Fruit fly (Drosophila melanogaster) S2 (cell line): ENCODE data around the gene CG13108.

ENCODE experiments used
- CG8478 ChIP-seq: fragments of >200 bp; optimal IDR thresholded peaks from 2 replicates; lab custom pipeline; 2018
- CTCF ChIP-seq, 2 experiments: fragments of >200 bp; optimal IDR thresholded peaks; 2 replicates each; lab custom pipeline; 2018

DNA sequence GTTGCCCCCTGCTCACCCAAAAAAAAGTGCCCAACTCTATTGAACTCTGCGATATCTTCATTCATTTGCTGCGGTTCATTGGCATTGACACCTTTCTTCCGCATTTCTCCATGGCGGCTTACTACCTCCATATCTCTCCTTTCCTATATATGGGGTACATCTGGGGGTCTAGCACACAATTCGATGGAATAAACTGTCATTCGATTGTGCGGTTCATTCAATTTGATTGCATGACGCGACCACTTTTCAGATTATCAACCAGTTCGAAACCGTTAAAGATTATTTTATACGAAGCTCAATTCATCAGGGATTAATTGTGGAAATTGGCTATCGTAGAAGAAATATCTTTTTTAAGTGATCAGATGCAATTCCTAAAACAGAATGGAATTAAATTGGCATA lies 49.6 kb downstream of the CG13108 start:
- no peak for TF ChIP-seq CTCF (optimal IDR thresholded peaks at IDR 0.05; lab: Kevin White, UChicago)
- no peak for TF ChIP-seq CG8478 (lab: Kevin White, UChicago)
